Fruit fly (Drosophila melanogaster) Kc167 (cell line): ENCODE data around the gene CG34426.

Experiments
- Myc ChIP-seq: fragments of >200 bp; optimal IDR thresholded peaks from 2 replicates; lab custom pipeline; 2017; ENCODE audit warnings: missing external identifiers
- Sin3A ChIP-seq: fragments of >200 bp; optimal IDR thresholded peaks from 2 replicates; lab custom pipeline; 2018; ENCODE audit warnings: missing external identifiers
- h ChIP-seq: fragments of >200 bp; optimal IDR thresholded peaks from 3 replicates; lab custom pipeline; 2018; ENCODE audit warnings: missing external identifiers
- insv ChIP-seq: fragments of >200 bp; optimal IDR thresholded peaks from 3 replicates; lab custom pipeline; 2018; ENCODE audit warnings: missing external identifiers
- psq ChIP-seq: fragments of >200 bp; optimal IDR thresholded peaks from 2 replicates; lab custom pipeline; 2017; ENCODE audit warnings: missing external identifiers
- ttk ChIP-seq: sonication (Bioruptor generic); optimal IDR thresholded peaks from 2 replicates; lab custom pipeline; 2017; ENCODE audit warnings: missing external identifiers

The CG34426 gene

dm6 chr3L:8825030-8825407, 22.8 kb downstream of the CG34426 start:
- TF ChIP-seq Sin3A (lab: Kevin White, UChicago), result no peak
- TF ChIP-seq ttk (lab: Kevin White, UChicago), result no peak

- TF ChIP-seq Myc (lab: Kevin White, UChicago), result no peak
Measured at dm6 chr3L:8825560-8825959, 23.3 kb downstream of the CG34426 start.

- TF ChIP-seq insv (lab: Kevin White, UChicago), result no peak
- no peak for TF ChIP-seq psq
- no peak for TF ChIP-seq ttk (lab: Kevin White, UChicago)
- no peak for TF ChIP-seq Sin3A (lab: Kevin White, UChicago)
- TF ChIP-seq Myc (lab: Kevin White, UChicago), result no peak
- TF ChIP-seq h, result no peak
Measured at dm6 chr3L:8826038-8826437, 23.8 kb downstream of the CG34426 start.

- TF ChIP-seq psq (no peak), Sin3A (lab: Kevin White, UChicago) (no peak), ttk (lab: Kevin White, UChicago) (no peak), Myc (lab: Kevin White, UChicago) (no peak), h (no peak), insv (lab: Kevin White, UChicago) (no peak)
Measured at dm6 chr3L:8827133-8827867, 25.0 kb downstream of the CG34426 start, which contains the start of gene dally. TSS of gene dally (plus strand) at chr3L:8827505.

dm6 chr3L:8827868-8828159, 25.6 kb downstream of the CG34426 start:
- TF ChIP-seq insv (lab: Kevin White, UChicago) (no peak), Sin3A (lab: Kevin White, UChicago) (no peak), psq (no peak), h (no peak)

- no peak for TF ChIP-seq insv (lab: Kevin White, UChicago)
- TF ChIP-seq Sin3A (lab: Kevin White, UChicago), result no peak
- no peak for TF ChIP-seq Myc (lab: Kevin White, UChicago)
- no peak for TF ChIP-seq h
- no peak for TF ChIP-seq psq
- no peak for TF ChIP-seq ttk (lab: Kevin White, UChicago)
Measured at dm6 chr3L:8829572-8829971, 27.3 kb downstream of the CG34426 start.

DNA sequence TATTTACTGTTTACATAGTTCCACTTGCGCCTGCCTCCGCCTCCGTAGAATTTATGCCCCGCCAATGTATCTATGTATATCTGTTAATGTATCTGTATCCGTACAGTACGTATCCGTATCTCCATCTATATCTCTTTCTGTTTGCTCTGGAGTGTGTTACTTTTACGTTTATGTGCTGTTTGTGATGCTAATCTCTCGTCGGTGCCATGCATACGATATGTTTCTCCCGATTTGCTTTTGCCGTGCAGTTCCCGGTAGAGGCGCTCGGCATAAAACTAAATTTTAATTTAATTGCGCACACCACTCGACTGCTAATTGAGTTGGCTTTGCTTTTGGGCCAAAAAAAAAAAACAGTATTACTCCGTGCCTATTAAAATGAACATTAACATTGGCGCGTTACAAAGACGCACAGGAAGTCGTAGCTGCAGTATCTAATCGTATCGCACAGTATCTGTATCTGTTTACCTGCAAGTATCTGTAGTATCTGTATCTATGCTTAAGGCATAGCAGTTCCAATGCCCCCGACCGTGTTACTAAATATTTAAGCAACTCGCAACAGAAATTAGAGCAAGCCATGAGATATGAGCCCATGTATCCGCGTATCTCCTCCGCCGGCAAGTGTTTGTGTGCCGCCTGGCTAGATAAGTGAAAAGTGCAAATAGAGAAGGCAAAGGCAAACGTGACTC, 27.9 kb downstream of the CG34426 start:
- no peak for TF ChIP-seq psq
- no peak for TF ChIP-seq Sin3A (lab: Kevin White, UChicago)
- TF ChIP-seq h, result no peak
- no peak for TF ChIP-seq ttk (lab: Kevin White, UChicago)
- TF ChIP-seq Myc (lab: Kevin White, UChicago), result no peak
- TF ChIP-seq insv (lab: Kevin White, UChicago), result no peak

dm6 chr3L:8830954-8831353, 28.7 kb downstream of the CG34426 start:
- TF ChIP-seq Myc (lab: Kevin White, UChicago), result no peak
- no peak for TF ChIP-seq insv (lab: Kevin White, UChicago)

dm6 chr3L:8832737-8833466, 30.6 kb downstream of the CG34426 start:
- TF ChIP-seq Sin3A (lab: Kevin White, UChicago) (no peak), ttk (lab: Kevin White, UChicago) (no peak), psq (no peak), Myc (lab: Kevin White, UChicago) (no peak), insv (lab: Kevin White, UChicago) (no peak), h (no peak)

DNA sequence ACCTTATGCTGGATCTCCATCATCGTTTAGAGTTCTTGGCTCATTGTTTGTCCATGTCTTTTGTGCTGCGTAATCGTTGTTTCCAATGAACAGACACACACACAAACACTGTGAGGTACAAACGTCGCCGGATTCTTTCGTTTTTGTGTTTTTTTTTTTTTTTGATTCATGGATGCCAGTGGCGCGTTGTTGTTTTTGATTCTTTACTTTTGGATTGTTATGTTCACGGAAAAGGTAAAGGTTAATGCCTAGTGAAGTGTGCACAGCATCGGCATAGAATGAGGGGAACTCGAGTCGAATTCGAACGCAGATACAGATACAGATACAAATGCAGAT, 31.2 kb downstream of the CG34426 start:
- no peak for TF ChIP-seq ttk (lab: Kevin White, UChicago)
- TF ChIP-seq psq, result no peak
- no peak for TF ChIP-seq Sin3A (lab: Kevin White, UChicago)
- TF ChIP-seq h, result no peak
- no peak for TF ChIP-seq Myc (lab: Kevin White, UChicago)
- no peak for TF ChIP-seq insv (lab: Kevin White, UChicago)

dm6 chr3L:8834486-8834885, 32.2 kb downstream of the CG34426 start:
- no peak for TF ChIP-seq Sin3A (lab: Kevin White, UChicago)
- TF ChIP-seq insv (lab: Kevin White, UChicago), result no peak
- no peak for TF ChIP-seq ttk (lab: Kevin White, UChicago)
- no peak for TF ChIP-seq h
- TF ChIP-seq Myc (lab: Kevin White, UChicago), result no peak
- no peak for TF ChIP-seq psq

DNA sequence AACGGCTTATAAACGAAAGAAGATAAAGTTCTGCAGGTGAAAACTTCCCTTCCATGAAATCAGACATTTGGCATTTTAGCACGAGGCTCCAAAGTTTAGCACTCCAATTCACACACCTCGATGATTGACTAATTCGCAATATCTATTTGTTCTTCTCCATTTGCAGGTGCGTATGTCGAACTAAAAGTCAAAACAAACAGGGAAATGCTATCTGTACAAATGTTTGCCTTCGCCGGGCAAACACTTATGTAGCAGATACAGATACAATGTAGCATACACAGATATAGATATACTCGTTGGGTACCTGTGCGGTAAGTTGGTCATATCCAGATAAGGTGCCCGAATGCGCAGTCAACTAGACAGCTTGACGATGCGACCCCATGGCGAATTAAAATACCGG, 32.6 kb downstream of the CG34426 start:
- TF ChIP-seq insv (lab: Kevin White, UChicago), result no peak
- no peak for TF ChIP-seq ttk (lab: Kevin White, UChicago)
- TF ChIP-seq h, result no peak
- no peak for TF ChIP-seq Sin3A (lab: Kevin White, UChicago)
- no peak for TF ChIP-seq Myc (lab: Kevin White, UChicago)
- no peak for TF ChIP-seq psq

DNA sequence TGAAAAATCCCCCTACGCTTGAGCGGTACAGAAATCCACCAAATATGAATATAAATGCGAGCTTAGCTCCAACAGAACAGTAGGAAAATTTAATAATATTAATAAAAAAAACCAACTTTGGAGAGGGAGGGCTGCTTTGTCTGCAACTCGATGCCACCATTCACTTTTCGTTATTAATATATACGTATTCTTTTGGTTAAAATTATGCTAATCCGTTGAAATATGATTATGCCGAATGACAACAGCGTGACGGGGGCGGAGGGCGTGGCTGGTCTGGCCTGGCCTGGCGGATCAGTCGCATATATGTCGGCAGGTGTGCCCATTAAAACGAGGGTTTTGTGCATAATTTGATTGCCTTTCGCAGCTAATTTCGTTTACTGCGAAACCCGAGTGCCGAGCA, 33.2 kb downstream of the CG34426 start:
- TF ChIP-seq ttk (lab: Kevin White, UChicago) (no peak), Myc (lab: Kevin White, UChicago) (no peak), psq (no peak), Sin3A (lab: Kevin White, UChicago) (no peak), h (no peak), insv (lab: Kevin White, UChicago) (no peak)
